Worm (Caenorhabditis elegans) whole organism, L3 larva: Measurements from ENCODE around the gene anmt-1.

Source experiments
- ZK546.5 ChIP-seq: sonication (generic microtip); optimal IDR thresholded peaks from 2 replicates; lab custom pipeline; 2017; ENCODE audit warnings: missing biosample characterization, missing genetic modification characterization
- egl-27 ChIP-seq: sonication (generic microtip); optimal IDR thresholded peaks from 4 replicates; lab custom pipeline; 2017; ENCODE audit warnings: missing biosample characterization, missing genetic modification reagents, missing genetic modification characterization
- elt-2 ChIP-seq: sonication (generic microtip); optimal IDR thresholded peaks from 2 replicates; lab custom pipeline; 2016; ENCODE audit warnings: missing genetic modification reagents, mild to moderate bottlenecking, missing genetic modification characterization, missing compliant biosample characterization
- hmg-11 ChIP-seq: sonication (generic microtip); optimal IDR thresholded peaks from 2 replicates; lab custom pipeline; 2016; ENCODE audit warnings: missing genetic modification characterization, missing compliant biosample characterization
- lin-15B ChIP-seq: fragments of 150-350 bp; optimal IDR thresholded peaks from 2 replicates; lab custom pipeline; 2014; ENCODE audit warnings: missing biosample characterization, missing genetic modification characterization
- mdl-1 ChIP-seq: fragments of 150-350 bp; optimal IDR thresholded peaks from 2 replicates; lab custom pipeline; 2014; ENCODE audit warnings: missing biosample characterization, missing genetic modification characterization
- nfya-1 ChIP-seq: sonication (generic microtip); optimal IDR thresholded peaks from 2 replicates; lab custom pipeline; 2017; ENCODE audit warnings: missing genetic modification characterization, mild to moderate bottlenecking, missing compliant biosample characterization, antibody characterized with exemption, moderate library complexity; ENCODE audit not compliant: insufficient read depth
- nhr-11 ChIP-seq: fragments of 150-350 bp; optimal IDR thresholded peaks from 2 replicates; lab custom pipeline; 2014; ENCODE audit warnings: missing biosample characterization, missing genetic modification characterization
- nhr-12 ChIP-seq: fragments of 150-350 bp; optimal IDR thresholded peaks from 2 replicates; lab custom pipeline; 2014; ENCODE audit warnings: missing biosample characterization, missing genetic modification characterization
- nhr-76 ChIP-seq: fragments of 150-350 bp; sonication (generic microtip); optimal IDR thresholded peaks from 5 replicates; lab custom pipeline; 2014; ENCODE audit warnings: missing biosample characterization, missing genetic modification characterization
- pqm-1 ChIP-seq: fragments of 150-350 bp; optimal IDR thresholded peaks from 2 replicates; lab custom pipeline; 2017; ENCODE audit warnings: missing biosample characterization, missing genetic modification characterization, inconsistent platforms
- skn-1 ChIP-seq: fragments of 150-350 bp; optimal IDR thresholded peaks from 2 replicates; lab custom pipeline; 2014; ENCODE audit warnings: missing biosample characterization, missing genetic modification characterization
- snpc-4 ChIP-seq: fragments of 150-350 bp; optimal IDR thresholded peaks from 2 replicates; lab custom pipeline; 2014; ENCODE audit warnings: missing biosample characterization, missing genetic modification characterization
- ztf-11 ChIP-seq: fragments of 150-350 bp; optimal IDR thresholded peaks from 2 replicates; lab custom pipeline; 2014; ENCODE audit warnings: missing biosample characterization, missing genetic modification characterization

- TF ChIP-seq egl-27 (tag; lab: Kevin White, UChicago) (no peak), nhr-11 (tag; lab: Kevin White, UChicago) (no peak), nhr-76 (no peak), snpc-4 (tag; lab: Kevin White, UChicago) (no peak), ztf-11 (tag; lab: Kevin White, UChicago) (no peak), elt-2 (tag; lab: Kevin White, UChicago) (peak; percentile 59), mdl-1 (tag; lab: Kevin White, UChicago) (peak; percentile 6), hmg-11 (tag; lab: Kevin White, UChicago) (peak; percentile 24), pqm-1 (tag; lab: Kevin White, UChicago) (peak; percentile 42), nhr-12 (tag; lab: Kevin White, UChicago) (no peak), skn-1 (tag; lab: Kevin White, UChicago) (no peak), lin-15B (tag; lab: Kevin White, UChicago) (no peak), ZK546.5 (no peak), nfya-1 (tag; lab: Kevin White, UChicago) (peak; percentile 50)
Measured at ce11 chrIII:8734327-8734885, 49.8 kb downstream of the anmt-1 start.
